Worm (Caenorhabditis elegans): ENCODE measurements around the gene B0457.6.

DNA sequence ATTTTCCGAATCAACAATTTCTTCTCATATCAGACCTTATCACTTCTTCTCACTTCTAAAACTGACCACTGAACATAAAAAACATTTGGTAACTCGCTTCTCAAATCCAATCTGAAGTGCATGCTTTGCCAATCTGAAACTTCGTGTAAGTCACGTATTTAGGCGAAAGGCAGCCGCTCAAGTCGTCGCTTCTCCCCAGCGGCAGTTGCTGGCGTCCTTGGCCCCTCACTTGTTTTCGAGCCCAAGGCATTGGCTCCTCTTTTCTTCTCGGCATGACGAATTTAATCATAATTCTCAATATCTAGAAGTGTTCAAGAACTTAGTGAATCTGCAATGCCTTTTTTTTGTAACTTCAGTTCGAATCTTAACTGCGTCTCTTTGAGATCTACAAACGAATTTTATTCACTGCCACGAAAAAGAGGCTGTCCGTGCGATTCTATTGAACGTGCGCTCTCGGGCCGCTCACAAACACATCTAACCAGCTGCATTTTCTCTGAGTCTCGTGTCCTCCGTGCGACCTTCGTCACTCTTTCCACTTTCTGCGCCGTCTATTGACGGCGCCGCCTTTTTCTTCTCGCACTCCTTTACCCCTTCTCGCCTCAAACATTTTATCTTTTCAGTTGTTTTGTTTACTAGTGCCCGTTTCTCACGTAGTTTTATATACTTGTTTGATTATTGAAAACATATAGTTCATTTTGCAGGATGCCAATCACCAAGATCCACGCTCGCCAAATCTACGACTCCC lies 9.4 kb downstream of the B0457.6 start:
- TF ChIP-seq unc-39 (tag; optimal IDR thresholded peaks at IDR 0.05): no peak
- no peak for TF ChIP-seq ztf-7 (tag; optimal IDR thresholded peaks at IDR 0.05)
- no peak for TF ChIP-seq F10B5.3 (tag; optimal IDR thresholded peaks at IDR 0.05)

Measured in whole organism, L4 larva.